Worm (Caenorhabditis elegans) whole organism, L4/young adult: ENCODE data around the gene kreg-1.

ENCODE experiments used
- W03F9.2 ChIP-seq: fragments of 150-350 bp; optimal IDR thresholded peaks from 2 replicates; lab custom pipeline; 2014; ENCODE audit warnings: missing biosample characterization, missing genetic modification characterization
- dao-5 ChIP-seq: sonication (generic microtip); optimal IDR thresholded peaks from 2 replicates; lab custom pipeline; 2016; ENCODE audit warnings: missing genotype, missing genetic modification characterization, moderate library complexity, missing compliant biosample characterization
- him-1 ChIP-seq: sonication (generic microtip); optimal IDR thresholded peaks from 2 replicates; lab custom pipeline; 2016; ENCODE audit warnings: missing genotype, missing genetic modification reagents, missing genetic modification characterization, missing compliant biosample characterization

DNA sequence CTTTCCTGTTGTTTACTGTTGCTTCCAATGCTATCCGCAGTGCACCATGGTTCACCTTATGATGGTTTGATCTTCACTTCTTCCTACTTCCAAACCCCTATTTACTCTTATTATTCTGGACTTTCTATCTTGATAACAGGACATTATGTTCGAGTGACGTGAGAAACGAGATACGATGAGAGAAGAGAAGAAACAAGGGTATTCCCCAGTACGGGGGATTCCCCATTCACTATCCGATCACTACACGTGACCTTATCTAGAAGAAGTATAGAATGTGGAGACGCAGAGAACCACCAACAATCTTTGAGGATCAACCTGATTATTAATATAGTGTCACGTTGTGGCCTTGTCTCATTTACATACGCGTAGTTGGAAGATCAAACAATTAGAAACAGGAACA lies 43.0 kb downstream of the kreg-1 start:
- no peak for TF ChIP-seq dao-5 (tag; lab: Kevin White, UChicago)
- TF ChIP-seq him-1, result no peak
- TF ChIP-seq W03F9.2, result no peak
